Fruit fly (Drosophila melanogaster): ENCODE data around the gene CG6184.

- TF ChIP-seq tj (GFP tag; optimal IDR thresholded peaks at IDR 0.05) (no peak), CG12768 (GFP tag; optimal IDR thresholded peaks at IDR 0.05) (no peak), cic (GFP tag; optimal IDR thresholded peaks at IDR 0.05) (no peak), CG1620 (GFP tag; optimal IDR thresholded peaks at IDR 0.05) (no peak)
These were observed 32.1 kb downstream of the CG6184 start for dm6 chr3R:19625300-19626230.

Measured in whole organism, adult.